Worm (Caenorhabditis elegans) whole organism, young adult: ENCODE data around the gene Y16B4A.2.

Experiments used
- B0336.3 ChIP-seq: fragments of 200-800 bp; sonication (Bioruptor generic); IDR thresholded peaks from 2 replicates; pipeline ENCODE4 v1.3.6; 2022; ENCODE audit warnings: missing genetic modification characterization, missing compliant biosample characterization
- C06A6.2 ChIP-seq: fragments of 200-800 bp; sonication (Bioruptor generic); conservative IDR thresholded peaks from 2 replicates; pipeline ENCODE4 v1.3.6; 2022; ENCODE audit warnings: missing genetic modification characterization, missing compliant biosample characterization
- F22D6.2 ChIP-seq: sonication (generic microtip); optimal IDR thresholded peaks from 2 replicates; lab custom pipeline; 2016; ENCODE audit warnings: mild to moderate bottlenecking, missing genetic modification characterization, missing compliant biosample characterization
- F37B4.10 ChIP-seq: fragments of 200-800 bp; sonication (Bioruptor generic); IDR thresholded peaks from 2 replicates; pipeline ENCODE4 v1.3.6; 2022; ENCODE audit warnings: missing genetic modification characterization, missing compliant biosample characterization
- ZK185.1 ChIP-seq: sonication (generic microtip); optimal IDR thresholded peaks from 2 replicates; lab custom pipeline; 2016; ENCODE audit warnings: mild to moderate bottlenecking, missing genetic modification characterization, missing compliant biosample characterization; ENCODE audit not compliant: poor library complexity, severe bottlenecking
- aptf-2 ChIP-seq: fragments of 200-800 bp; sonication (Bioruptor generic); conservative IDR thresholded peaks from 2 replicates; pipeline ENCODE4 v1.3.6; 2022; ENCODE audit warnings: missing genetic modification reagents, missing genetic modification characterization, missing compliant biosample characterization
- atf-7 ChIP-seq: sonication (generic microtip); optimal IDR thresholded peaks from 2 replicates; lab custom pipeline; 2017; ENCODE audit warnings: mild to moderate bottlenecking, missing genetic modification characterization, missing compliant biosample characterization
- ccch-3 ChIP-seq: fragments of 200-800 bp; sonication (Bioruptor generic); optimal IDR thresholded peaks from 2 replicates; lab custom pipeline; 2018; ENCODE audit warnings: mild to moderate bottlenecking, missing genetic modification characterization, missing compliant biosample characterization
- cebp-1 ChIP-seq, 2 experiments: fragments of 200-800 bp in 1 of 2; sonication (Bioruptor generic) in 1 of 2; sonication (generic microtip) in 1 of 2; IDR thresholded peaks in 1 of 2; optimal IDR thresholded peaks in 1 of 2; 2 replicates each; pipeline versions ENCODE4 v1.3.6 to Lab custom; 2017 to 2022; ENCODE audit warnings: missing compliant biosample characterization in 2 of 2, missing genetic modification characterization in 2 of 2, mild to moderate bottlenecking in 1 of 2, missing genetic modification reagents in 1 of 2, moderate library complexity in 1 of 2
- ceh-100 ChIP-seq: fragments of 200-800 bp; sonication (Bioruptor generic); IDR thresholded peaks from 2 replicates; pipeline ENCODE4 v1.3.6; 2022; ENCODE audit warnings: missing genetic modification reagents, missing genetic modification characterization, missing compliant biosample characterization
- chd-7 ChIP-seq: sonication (generic microtip); optimal IDR thresholded peaks from 2 replicates; lab custom pipeline; 2016; ENCODE audit warnings: mild to moderate bottlenecking, missing genetic modification characterization, moderate library complexity, missing compliant biosample characterization
- die-1 ChIP-seq: sonication (generic microtip); optimal IDR thresholded peaks from 2 replicates; lab custom pipeline; 2016; ENCODE audit warnings: missing genotype, mild to moderate bottlenecking, missing genetic modification characterization, missing compliant biosample characterization
- dox-1 ChIP-seq: fragments of 200-800 bp; sonication (Bioruptor generic); IDR thresholded peaks from 2 replicates; pipeline ENCODE4 v1.3.6; 2022; ENCODE audit warnings: missing genetic modification reagents, missing genetic modification characterization, missing compliant biosample characterization
- egl-44 ChIP-seq: fragments of 200-800 bp; sonication (Bioruptor generic); IDR thresholded peaks from 2 replicates; pipeline ENCODE4 v1.3.6; 2022; ENCODE audit warnings: missing genetic modification reagents, missing genetic modification characterization, missing compliant biosample characterization
- egrh-3 ChIP-seq: fragments of 200-800 bp; sonication (Bioruptor generic); IDR thresholded peaks from 2 replicates; pipeline ENCODE4 v1.3.6; 2022; ENCODE audit warnings: missing genetic modification reagents, missing genetic modification characterization, missing compliant biosample characterization
- ets-4 ChIP-seq: fragments of 200-800 bp; sonication (Bioruptor generic); optimal IDR thresholded peaks from 2 replicates; lab custom pipeline; 2018; ENCODE audit warnings: mild to moderate bottlenecking, missing genetic modification characterization, missing compliant biosample characterization
- gei-17 ChIP-seq: fragments of 200-800 bp; sonication (Bioruptor generic); optimal IDR thresholded peaks from 2 replicates; lab custom pipeline; 2018; ENCODE audit warnings: mild to moderate bottlenecking, missing genetic modification characterization, missing compliant biosample characterization
- hmg-1.2 ChIP-seq: fragments of 200-800 bp; sonication (Bioruptor generic); IDR thresholded peaks from 2 replicates; pipeline ENCODE4 v1.3.6; 2022; ENCODE audit warnings: missing genetic modification reagents, missing genetic modification characterization, missing compliant biosample characterization
- let-607 ChIP-seq, 2 experiments: fragments of 200-800 bp in 1 of 2; sonication (Bioruptor generic) in 1 of 2; sonication (generic microtip) in 1 of 2; optimal IDR thresholded peaks; 2 replicates each; lab custom pipeline; 2016 to 2018; ENCODE audit warnings: mild to moderate bottlenecking in 2 of 2, missing compliant biosample characterization in 2 of 2, missing genetic modification characterization in 2 of 2, moderate library complexity in 2 of 2, missing genotype in 1 of 2
- lin-26 ChIP-seq: fragments of 200-800 bp; sonication (Bioruptor generic); IDR thresholded peaks from 2 replicates; pipeline ENCODE4 v1.3.6; 2022; ENCODE audit warnings: missing genetic modification reagents, missing genetic modification characterization, missing compliant biosample characterization
- lin-40 ChIP-seq: sonication (generic microtip); optimal IDR thresholded peaks from 2 replicates; lab custom pipeline; 2016; ENCODE audit warnings: missing genetic modification characterization, mild to moderate bottlenecking, missing compliant biosample characterization, missing genotype, missing genetic modification reagents
- lin-54 ChIP-seq: fragments of 200-800 bp; sonication (Bioruptor generic); optimal IDR thresholded peaks from 2 replicates; lab custom pipeline; 2018; ENCODE audit warnings: mild to moderate bottlenecking, missing genetic modification characterization, missing compliant biosample characterization
- lir-1 ChIP-seq: fragments of 200-800 bp; sonication (Bioruptor generic); conservative IDR thresholded peaks from 2 replicates; pipeline ENCODE4 v1.3.6; 2022; ENCODE audit warnings: missing genetic modification reagents, missing genetic modification characterization, missing compliant biosample characterization
- madf-10 ChIP-seq: sonication (generic microtip); optimal IDR thresholded peaks from 2 replicates; lab custom pipeline; 2016; ENCODE audit warnings: mild to moderate bottlenecking, missing genetic modification characterization, missing compliant biosample characterization
- mcd-1 ChIP-seq: fragments of 200-800 bp; sonication (Bioruptor generic); IDR thresholded peaks from 2 replicates; pipeline ENCODE4 v1.3.6; 2022; ENCODE audit warnings: missing genetic modification reagents, missing genetic modification characterization, missing compliant biosample characterization
- mes-4 ChIP-seq: sonication (generic microtip); optimal IDR thresholded peaks from 2 replicates; lab custom pipeline; 2016; ENCODE audit warnings: missing genotype, missing genetic modification characterization, missing compliant biosample characterization
- nfya-1 ChIP-seq: sonication (generic microtip); optimal IDR thresholded peaks from 2 replicates; lab custom pipeline; 2017; ENCODE audit warnings: antibody characterized with exemption, missing compliant biosample characterization, missing genetic modification characterization, borderline replicate concordance; ENCODE audit not compliant: insufficient read depth
- nhr-80 ChIP-seq: sonication (generic microtip); optimal IDR thresholded peaks from 2 replicates; lab custom pipeline; 2016; ENCODE audit warnings: missing genetic modification characterization, missing compliant biosample characterization
- nhr-90 ChIP-seq: sonication (generic microtip); optimal IDR thresholded peaks from 2 replicates; lab custom pipeline; 2016; ENCODE audit warnings: missing genotype, mild to moderate bottlenecking, missing genetic modification characterization, missing compliant biosample characterization
- pbrm-1 ChIP-seq: fragments of 200-800 bp; sonication (Bioruptor generic); IDR thresholded peaks from 2 replicates; pipeline ENCODE4 v1.3.6; 2022; ENCODE audit warnings: missing genetic modification reagents, missing genetic modification characterization, missing compliant biosample characterization
- rpc-1 ChIP-seq, 2 experiments: fragments of 150-350 bp in 1 of 2; sonication (generic microtip) in 1 of 2; optimal IDR thresholded peaks; 2 replicates each; lab custom pipeline; 2014 to 2018; ENCODE audit warnings: missing biosample characterization in 1 of 2, missing genetic modification characterization in 1 of 2, missing genetic modification reagents in 1 of 2, missing genotype in 1 of 2
- sea-2 ChIP-seq: fragments of 200-800 bp; sonication (Bioruptor generic); IDR thresholded peaks from 2 replicates; pipeline ENCODE4 v1.3.6; 2022; ENCODE audit warnings: missing genetic modification characterization, missing compliant biosample characterization
- snpc-4 ChIP-seq, 5 experiments: fragments of 150-350 bp in 1 of 5; sonication (generic microtip) in 4 of 5; optimal IDR thresholded peaks; 2 replicates each; lab custom pipeline; 2014 to 2018; ENCODE audit warnings: missing genetic modification characterization in 5 of 5, missing biosample characterization in 3 of 5, antibody characterized with exemption in 2 of 5, mild to moderate bottlenecking in 2 of 5, missing compliant biosample characterization in 2 of 5, missing genotype in 2 of 5, moderate library complexity in 2 of 5, missing genetic modification reagents in 1 of 5
- somi-1 ChIP-seq: fragments of 200-800 bp; sonication (Bioruptor generic); optimal IDR thresholded peaks from 2 replicates; lab custom pipeline; 2018; ENCODE audit warnings: mild to moderate bottlenecking, missing genetic modification characterization, missing compliant biosample characterization
- tbp1 ChIP-seq: fragments of 200-800 bp; sonication (Bioruptor generic); optimal IDR thresholded peaks from 2 replicates; lab custom pipeline; 2018; ENCODE audit warnings: mild to moderate bottlenecking, missing genetic modification characterization, missing compliant biosample characterization
- tlf-1 ChIP-seq: fragments of 200-800 bp; sonication (Bioruptor generic); optimal IDR thresholded peaks from 2 replicates; lab custom pipeline; 2018; ENCODE audit warnings: mild to moderate bottlenecking, missing genetic modification characterization, missing compliant biosample characterization
- unc-62 ChIP-seq: fragments of 150-350 bp; optimal IDR thresholded peaks from 2 replicates; lab custom pipeline; 2014; ENCODE audit warnings: missing biosample characterization, missing genetic modification reagents, missing genetic modification characterization
- xnd-1 ChIP-seq: sonication (generic microtip); optimal IDR thresholded peaks from 2 replicates; lab custom pipeline; 2016; ENCODE audit warnings: missing genotype, missing genetic modification reagents, missing genetic modification characterization, missing compliant biosample characterization
- zfh-2 ChIP-seq: fragments of 200-800 bp; sonication (Bioruptor generic); conservative IDR thresholded peaks from 2 replicates; pipeline ENCODE4 v1.3.6; 2022; ENCODE audit warnings: missing genetic modification reagents, missing genetic modification characterization, missing compliant biosample characterization
- ztf-26 ChIP-seq: sonication (generic microtip); optimal IDR thresholded peaks from 2 replicates; lab custom pipeline; 2017; ENCODE audit warnings: missing genetic modification characterization, missing compliant biosample characterization
- ztf-28 ChIP-seq: fragments of 200-800 bp; sonication (Bioruptor generic); IDR thresholded peaks from 2 replicates; pipeline ENCODE4 v1.3.6; 2022; ENCODE audit warnings: missing genetic modification reagents, missing genetic modification characterization, missing compliant biosample characterization

Gene Y16B4A.2

DNA sequence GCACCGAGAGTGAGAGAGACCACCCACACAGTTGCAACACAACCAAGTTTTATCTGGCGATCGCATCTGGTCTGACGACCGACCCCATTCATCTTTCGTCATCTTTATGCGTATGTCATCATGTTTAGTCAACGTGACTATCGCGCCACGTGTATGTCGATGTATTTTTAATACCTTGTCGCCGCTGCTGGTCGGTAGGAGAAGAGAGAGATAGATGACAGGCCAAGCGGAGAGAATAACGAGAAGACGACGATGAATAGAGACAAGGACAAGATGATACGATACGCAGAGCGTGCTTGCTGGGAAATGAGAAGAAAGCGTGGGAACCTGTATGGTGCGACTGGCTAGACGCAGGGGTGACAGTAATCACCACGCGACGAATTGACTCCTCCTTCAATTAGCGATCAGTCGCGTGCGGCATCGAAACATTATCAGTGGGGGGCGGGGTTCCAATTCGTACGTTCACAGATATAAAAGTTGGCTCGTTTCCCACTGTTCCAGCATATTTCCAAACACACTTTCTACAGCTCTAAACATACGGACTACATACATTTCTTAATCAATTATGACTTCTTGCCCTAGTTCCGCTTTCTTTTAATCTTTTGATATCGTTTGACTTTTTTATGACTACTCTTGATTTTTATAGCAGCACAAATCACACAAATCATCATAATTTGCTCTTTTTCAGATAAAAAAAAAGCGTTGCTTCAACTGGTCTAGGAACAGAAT, 18.8 kb upstream of the Y16B4A.2 start, which contains the start of gene tatn-1:
tatn-1 (plus strand) TSS at position 689 of the 729 bp plus-strand sequence.
- TF ChIP-seq ZK185.1 (tag; lab: Kevin White, UChicago) (peak; percentile 25), B0336.3 (GFP tag; lab: Robert Waterston, UW) (peak; percentile 51; the same call in 1 of the 2 replicates), zfh-2 (GFP tag; lab: Robert Waterston, UW) (peak; percentile 70; the same call in 1 of the 2 replicates), C06A6.2 (GFP tag; lab: Robert Waterston, UW) (0 out of 2 replicates have a peak, but pooled peaks have one; percentile 56), lin-54 (GFP tag; lab: Kevin White, UChicago) (no peak), unc-62 (GFP tag; lab: Kevin White, UChicago) (peak; percentile 84), ets-4 (GFP tag; lab: Kevin White, UChicago) (peak; percentile 90), atf-7 (tag; lab: Kevin White, UChicago) (peak; percentile 94), aptf-2 (GFP tag; lab: Robert Waterston, UW) (no peak), mcd-1 (peak; percentile 40; the same call in 1 of the 2 replicates), pbrm-1 (GFP tag; lab: Robert Waterston, UW) (no peak), lin-26 (GFP tag; lab: Robert Waterston, UW) (0 out of 2 replicates have a peak, but pooled peaks have one; percentile 21), tbp1 (GFP tag; lab: Kevin White, UChicago) (peak; percentile 42), F22D6.2 (tag; lab: Kevin White, UChicago) (peak; percentile 51), lir-1 (0 out of 2 replicates have a peak, but pooled peaks have one; percentile 9), chd-7 (tag; lab: Kevin White, UChicago) (peak; percentile 26), cebp-1 (GFP tag; IDR thresholded peaks at IDR 0.05; lab: Robert Waterston, UW) (no peak), cebp-1 (tag; optimal IDR thresholded peaks at IDR 0.05; lab: Kevin White, UChicago) (peak; percentile 79), hmg-1.2 (GFP tag; lab: Robert Waterston, UW) (peak; percentile 53; the same call in 1 of the 2 replicates), sea-2 (GFP tag; lab: Robert Waterston, UW) (no peak), mes-4 (tag; lab: Kevin White, UChicago) (no peak), nhr-90 (tag; lab: Kevin White, UChicago) (peak; percentile 32), ceh-100 (GFP tag; lab: Robert Waterston, UW) (no peak), nhr-80 (tag; lab: Kevin White, UChicago) (peak; percentile 99), egl-44 (GFP tag; lab: Robert Waterston, UW) (peak; percentile 74; the same call in 1 of the 2 replicates), madf-10 (tag; lab: Kevin White, UChicago) (peak; percentile 60), snpc-4 (GFP tag; optimal IDR thresholded peaks at IDR 0.05; lab: Kevin White, UChicago) (no peak), snpc-4 (tag; optimal IDR thresholded peaks at IDR 0.05; lab: Kevin White, UChicago) (peak in 2 of 4 experiments; percentile 37 to 62), egrh-3 (GFP tag; lab: Robert Waterston, UW) (0 out of 2 replicates have a peak, but pooled peaks have one; percentile 19), nfya-1 (no peak), ztf-28 (GFP tag; lab: Robert Waterston, UW) (no peak), ztf-26 (tag; lab: Kevin White, UChicago) (peak; percentile 86), die-1 (peak; percentile 46), lin-40 (tag; lab: Kevin White, UChicago) (peak; percentile 72), ccch-3 (GFP tag; lab: Kevin White, UChicago) (no peak), let-607 (tag; optimal IDR thresholded peaks at IDR 0.05; lab: Kevin White, UChicago) (peak; percentile 61 to 90), rpc-1 (optimal IDR thresholded peaks at IDR 0.05; lab: Kevin White, UChicago) (no peak), rpc-1 (tag; optimal IDR thresholded peaks at IDR 0.05; lab: Kevin White, UChicago) (no peak), xnd-1 (tag; lab: Kevin White, UChicago) (no peak), F37B4.10 (GFP tag; lab: Robert Waterston, UW) (0 out of 2 replicates have a peak, but pooled peaks have one; percentile 66), somi-1 (GFP tag; lab: Kevin White, UChicago) (peak; percentile 59), dox-1 (GFP tag; lab: Robert Waterston, UW) (0 out of 2 replicates have a peak, but pooled peaks have one; percentile 36), gei-17 (GFP tag; lab: Kevin White, UChicago) (peak; percentile 18), tlf-1 (peak; percentile 24)
